Worm (Caenorhabditis elegans): Measurements from ENCODE around the gene C36H8.1.

DNA sequence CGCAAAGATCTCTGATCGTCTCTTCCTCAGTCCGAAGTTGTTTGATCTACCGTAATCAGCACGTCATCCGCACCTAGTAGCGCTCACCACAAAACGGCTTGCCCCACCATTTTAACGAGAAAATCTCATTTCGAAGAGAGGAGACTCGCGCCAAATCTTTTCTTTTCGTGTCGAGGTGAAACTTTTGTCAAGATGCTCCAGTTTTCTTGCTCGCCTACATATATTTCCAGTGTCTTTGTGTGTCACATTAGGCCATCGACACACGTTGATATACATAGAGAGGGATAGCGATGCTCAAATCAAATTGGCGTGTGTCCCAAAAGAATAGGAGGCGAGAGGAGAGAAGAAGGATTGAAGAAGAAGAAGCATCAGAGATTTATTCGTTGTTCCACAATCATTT is 18.2 kb upstream of the C36H8.1 start:
- no peak for TF ChIP-seq elt-3 (tag; optimal IDR thresholded peaks at IDR 0.05)
- no peak for TF ChIP-seq lsy-2 (tag; optimal IDR thresholded peaks at IDR 0.05)
- no peak for TF ChIP-seq ztf-11 (tag; optimal IDR thresholded peaks at IDR 0.05)
- TF ChIP-seq nhr-12 (tag; optimal IDR thresholded peaks at IDR 0.05) = no peak
- TF ChIP-seq nhr-28 (tag; optimal IDR thresholded peaks at IDR 0.05) = no peak
- TF ChIP-seq nhr-76 (tag; optimal IDR thresholded peaks at IDR 0.05) = no peak
- TF ChIP-seq blmp-1 (tag; optimal IDR thresholded peaks at IDR 0.05) = no peak
- no peak for TF ChIP-seq ham-2 (GFP tag; optimal IDR thresholded peaks at IDR 0.05)
- no peak for TF ChIP-seq cnd-1 (tag; optimal IDR thresholded peaks at IDR 0.05)
- no peak for TF ChIP-seq bed-3 (GFP tag; optimal IDR thresholded peaks at IDR 0.05)
- no peak for TF ChIP-seq mab-5 (tag; optimal IDR thresholded peaks at IDR 0.05)
- no peak for TF ChIP-seq pha-4 (tag; optimal IDR thresholded peaks at IDR 0.05)
